Worm (Caenorhabditis elegans): ENCODE data around the gene Y43H11AL.1.
A peak's percentile ranks its signal among the peaks of the same experiment; 100 is the strongest.

Gene Y43H11AL.1

ce11 chrII:237721-238120 is 5.2 kb upstream of the Y43H11AL.1 start, which contains the start of gene laat-1:
laat-1 (minus strand) TSS chrII:237821.
- TF ChIP-seq klf-2 (GFP tag; conservative IDR thresholded peaks at IDR 0.05): no peak
- no peak for TF ChIP-seq ref-1 (GFP tag; conservative IDR thresholded peaks at IDR 0.05)
- TF ChIP-seq cog-1 (tag; optimal IDR thresholded peaks at IDR 0.05): no peak
- TF ChIP-seq T22C8.4 (GFP tag; IDR thresholded peaks at IDR 0.05): no peak
- TF ChIP-seq flt-1 (GFP tag; IDR thresholded peaks at IDR 0.05): no peak
- no peak for TF ChIP-seq ztf-29 (GFP tag; IDR thresholded peaks at IDR 0.05)
- TF ChIP-seq ztf-23 (GFP tag; IDR thresholded peaks at IDR 0.05): no peak
- no peak for TF ChIP-seq med-1 (GFP tag; optimal IDR thresholded peaks at IDR 0.05; ENCODE audit: insufficient read depth)
- TF ChIP-seq tab-1 (GFP tag; IDR thresholded peaks at IDR 0.05): no peak

- TF ChIP-seq cog-1 (tag; optimal IDR thresholded peaks at IDR 0.05) (peak; percentile 20), ztf-29 (GFP tag; IDR thresholded peaks at IDR 0.05) (no peak), klf-2 (GFP tag; conservative IDR thresholded peaks at IDR 0.05) (no peak), tab-1 (GFP tag; IDR thresholded peaks at IDR 0.05) (0 out of 2 replicates have a peak, but pooled peaks have one; percentile 24), flt-1 (GFP tag; IDR thresholded peaks at IDR 0.05) (0 out of 2 replicates have a peak, but pooled peaks have one; percentile 58), med-1 (GFP tag; optimal IDR thresholded peaks at IDR 0.05; ENCODE audit: insufficient read depth) (no peak)
Measured at ce11 chrII:221212-221611, 11.3 kb downstream of the Y43H11AL.1 start.

DNA sequence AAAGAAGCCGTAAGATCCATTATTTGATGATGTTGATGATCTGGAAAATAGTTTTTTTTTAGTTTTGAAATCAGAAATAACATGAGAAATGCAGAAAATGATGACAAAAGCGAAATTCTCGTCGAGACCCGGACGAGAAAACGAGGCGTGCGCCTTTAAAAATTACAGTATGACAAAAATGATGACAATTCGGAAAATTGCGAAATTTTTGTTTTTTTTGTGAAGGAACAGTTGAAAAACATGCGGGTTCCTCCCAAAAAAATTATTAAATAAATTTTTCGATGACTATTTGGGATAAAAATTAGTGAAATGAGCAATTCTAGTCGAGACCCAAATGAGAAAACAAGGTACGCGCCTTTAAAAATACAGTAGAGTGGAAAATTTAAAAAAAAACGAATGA is 11.9 kb downstream of the Y43H11AL.1 start, which contains the start of gene ubxn-3:
TSS of gene ubxn-3 (minus strand) at position 66 of the 400 bp plus-strand sequence.
- TF ChIP-seq med-1 (GFP tag; optimal IDR thresholded peaks at IDR 0.05; ENCODE audit: insufficient read depth) (no peak), ztf-23 (GFP tag; IDR thresholded peaks at IDR 0.05) (no peak)

DNA sequence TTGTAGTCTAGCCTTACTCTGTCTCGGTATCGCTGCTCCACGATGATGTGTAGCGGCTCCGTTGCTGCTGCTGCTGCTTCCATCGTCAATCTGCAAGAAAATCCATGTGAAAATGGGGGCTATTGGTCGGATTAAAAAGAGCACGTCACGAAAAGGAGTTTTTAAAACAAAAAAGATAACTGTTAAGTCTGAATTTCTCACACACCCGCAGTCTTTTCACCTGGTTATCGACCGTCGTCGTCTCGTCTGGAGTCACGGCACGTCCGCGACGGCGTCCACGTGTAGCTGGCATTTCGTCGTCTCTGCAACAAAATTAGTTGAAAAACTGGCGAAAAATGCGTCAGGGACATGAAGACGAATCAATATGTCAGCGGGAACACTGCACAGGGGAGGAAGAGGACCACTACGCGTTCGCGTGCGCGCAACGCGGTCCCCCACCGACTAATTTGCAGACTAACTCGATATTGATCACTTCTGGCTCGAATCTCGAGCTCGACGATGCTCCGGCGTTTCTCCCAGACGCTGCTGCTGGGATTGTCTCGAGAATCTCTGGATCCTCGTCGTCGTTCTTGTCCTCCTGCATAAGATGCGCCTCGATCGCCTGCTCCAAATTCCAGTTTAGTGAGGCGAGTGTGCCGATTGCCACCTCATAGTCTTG is 12.6 kb downstream of the Y43H11AL.1 start:
- TF ChIP-seq klf-2 (GFP tag; conservative IDR thresholded peaks at IDR 0.05) (no peak), med-1 (GFP tag; optimal IDR thresholded peaks at IDR 0.05; ENCODE audit: insufficient read depth) (no peak)

ce11 chrII:217308-217707 is 15.2 kb downstream of the Y43H11AL.1 start:
- no peak for TF ChIP-seq ref-1 (GFP tag; conservative IDR thresholded peaks at IDR 0.05)
- TF ChIP-seq cog-1 (tag; optimal IDR thresholded peaks at IDR 0.05): no peak
- TF ChIP-seq tab-1 (GFP tag; IDR thresholded peaks at IDR 0.05): no peak
- no peak for TF ChIP-seq T22C8.4 (GFP tag; IDR thresholded peaks at IDR 0.05)
- no peak for TF ChIP-seq ztf-29 (GFP tag; IDR thresholded peaks at IDR 0.05)
- TF ChIP-seq flt-1 (GFP tag; IDR thresholded peaks at IDR 0.05): no peak
- TF ChIP-seq klf-2 (GFP tag; conservative IDR thresholded peaks at IDR 0.05): no peak
- no peak for TF ChIP-seq ztf-23 (GFP tag; IDR thresholded peaks at IDR 0.05)
- no peak for TF ChIP-seq med-1 (GFP tag; optimal IDR thresholded peaks at IDR 0.05; ENCODE audit: insufficient read depth)

DNA sequence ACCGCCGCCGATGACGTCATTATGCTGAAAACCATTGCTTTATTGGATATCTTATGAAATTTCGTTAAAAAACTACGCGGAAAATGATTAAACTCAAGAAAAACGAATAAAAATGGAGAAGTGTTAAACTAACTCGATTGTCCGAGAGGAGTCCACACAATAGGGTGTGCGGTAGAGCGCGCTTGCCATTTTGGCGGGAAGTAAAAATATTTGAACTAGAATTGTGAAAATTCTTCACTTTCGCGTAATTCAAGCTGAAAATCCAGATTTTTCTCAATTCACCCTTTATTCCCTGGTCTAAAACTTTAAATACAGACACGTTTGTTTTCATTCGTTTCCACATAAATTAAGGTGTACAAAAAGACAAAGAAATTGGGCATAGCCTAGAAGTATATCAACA is 15.9 kb downstream of the Y43H11AL.1 start, which contains the start of gene F48A11.4:
TSS of gene F48A11.4 (minus strand) at position 24 of the 400 bp plus-strand sequence.
- peak; percentile 75 for TF ChIP-seq flt-1 (GFP tag; IDR thresholded peaks at IDR 0.05)
- TF ChIP-seq cog-1 (tag; optimal IDR thresholded peaks at IDR 0.05): peak; percentile 66
- TF ChIP-seq ztf-23 (GFP tag; IDR thresholded peaks at IDR 0.05): peak; percentile 78
- no peak for TF ChIP-seq med-1 (GFP tag; optimal IDR thresholded peaks at IDR 0.05; ENCODE audit: insufficient read depth)
- no peak for TF ChIP-seq tab-1 (GFP tag; IDR thresholded peaks at IDR 0.05)

DNA sequence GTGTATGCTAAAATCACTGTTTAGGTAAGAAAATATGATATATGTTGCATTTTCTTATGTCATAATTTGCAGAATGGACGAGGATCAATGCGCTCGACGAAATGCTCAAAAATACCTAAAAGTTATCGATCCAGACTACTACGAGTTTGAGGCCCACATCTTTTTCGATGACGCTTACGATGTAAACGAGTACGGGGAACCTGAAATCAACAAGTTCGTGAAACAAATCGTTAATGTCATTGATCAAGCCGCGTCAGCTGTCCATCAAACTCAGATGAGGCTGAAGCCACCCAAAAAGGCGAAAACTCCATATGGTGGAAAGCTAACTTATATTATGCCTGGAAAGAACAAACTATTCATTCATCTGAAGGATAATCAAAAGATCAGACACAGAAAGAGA is 24.4 kb downstream of the Y43H11AL.1 start:
- TF ChIP-seq ztf-23 (GFP tag; IDR thresholded peaks at IDR 0.05): no peak
- TF ChIP-seq T22C8.4 (GFP tag; IDR thresholded peaks at IDR 0.05): no peak
- no peak for TF ChIP-seq tab-1 (GFP tag; IDR thresholded peaks at IDR 0.05)
- TF ChIP-seq flt-1 (GFP tag; IDR thresholded peaks at IDR 0.05): no peak
- TF ChIP-seq med-1 (GFP tag; optimal IDR thresholded peaks at IDR 0.05; ENCODE audit: insufficient read depth): no peak
- TF ChIP-seq cog-1 (tag; optimal IDR thresholded peaks at IDR 0.05): no peak
- no peak for TF ChIP-seq klf-2 (GFP tag; conservative IDR thresholded peaks at IDR 0.05)

ce11 chrII:196685-197084 is 35.9 kb downstream of the Y43H11AL.1 start, which contains the start of gene chs-2:
chs-2 (plus strand) TSS chrII:196985.
- TF ChIP-seq flt-1 (GFP tag; IDR thresholded peaks at IDR 0.05) (no peak), tab-1 (GFP tag; IDR thresholded peaks at IDR 0.05) (no peak), T22C8.4 (GFP tag; IDR thresholded peaks at IDR 0.05) (no peak), med-1 (GFP tag; optimal IDR thresholded peaks at IDR 0.05; ENCODE audit: insufficient read depth) (no peak), cog-1 (tag; optimal IDR thresholded peaks at IDR 0.05) (no peak), ztf-29 (GFP tag; IDR thresholded peaks at IDR 0.05) (no peak), ref-1 (GFP tag; conservative IDR thresholded peaks at IDR 0.05) (no peak), ztf-23 (GFP tag; IDR thresholded peaks at IDR 0.05) (no peak), klf-2 (GFP tag; conservative IDR thresholded peaks at IDR 0.05) (no peak)

- TF ChIP-seq ztf-29 (GFP tag; IDR thresholded peaks at IDR 0.05): no peak
Measured at ce11 chrII:194458-194857, 38.1 kb downstream of the Y43H11AL.1 start, which contains the start of gene abu-11. abu-11 (minus strand) TSS chrII:194558.

ce11 chrII:192584-192983 is 40.0 kb downstream of the Y43H11AL.1 start:
- no peak for TF ChIP-seq flt-1 (GFP tag; IDR thresholded peaks at IDR 0.05)
- no peak for TF ChIP-seq klf-2 (GFP tag; conservative IDR thresholded peaks at IDR 0.05)
- no peak for TF ChIP-seq ref-1 (GFP tag; conservative IDR thresholded peaks at IDR 0.05)
- TF ChIP-seq tab-1 (GFP tag; IDR thresholded peaks at IDR 0.05): no peak
- no peak for TF ChIP-seq cog-1 (tag; optimal IDR thresholded peaks at IDR 0.05)
- no peak for TF ChIP-seq T22C8.4 (GFP tag; IDR thresholded peaks at IDR 0.05)
- TF ChIP-seq med-1 (GFP tag; optimal IDR thresholded peaks at IDR 0.05; ENCODE audit: insufficient read depth): no peak
- no peak for TF ChIP-seq ztf-29 (GFP tag; IDR thresholded peaks at IDR 0.05)
- TF ChIP-seq ztf-23 (GFP tag; IDR thresholded peaks at IDR 0.05): no peak

Measured in whole organism, midembryonic.